Fruit fly (Drosophila melanogaster) whole organism, embryonic: Measurements from ENCODE around the gene Tsc1.

Experiments used
- ATbp ChIP-seq: fragments of 200-800 bp; sonication (Bioruptor generic); optimal IDR thresholded peaks from 2 replicates; lab custom pipeline; 2017; ENCODE audit warnings: missing biosample characterization, mild to moderate bottlenecking, missing genetic modification characterization, missing genetic modification reagents
- Antp ChIP-seq: fragments of 200-800 bp; sonication (Bioruptor generic); optimal IDR thresholded peaks from 3 replicates; lab custom pipeline; 2016; ENCODE audit warnings: missing biosample characterization, missing genetic modification characterization
- CG10209 ChIP-seq: fragments of 200-800 bp; sonication (Bioruptor generic); optimal IDR thresholded peaks from 3 replicates; lab custom pipeline; 2017; ENCODE audit warnings: missing biosample characterization, mild to moderate bottlenecking, missing genetic modification characterization, missing genetic modification reagents
- CG12744 ChIP-seq: fragments of 200-800 bp; sonication (Bioruptor generic); optimal IDR thresholded peaks from 2 replicates; lab custom pipeline; 2016; ENCODE audit warnings: missing biosample characterization, missing genetic modification characterization
- CG12769 ChIP-seq: fragments of 200-800 bp; sonication (Bioruptor generic); optimal IDR thresholded peaks from 2 replicates; lab custom pipeline; 2019; ENCODE audit warnings: missing biosample characterization, mild to moderate bottlenecking, missing genetic modification characterization, moderate library complexity
- CG1529 ChIP-seq: fragments of 200-800 bp; sonication (Bioruptor generic); optimal IDR thresholded peaks from 3 replicates; lab custom pipeline; 2018; ENCODE audit warnings: missing biosample characterization, missing genetic modification characterization
- CG1647 ChIP-seq: fragments of 200-800 bp; sonication (Bioruptor generic); optimal IDR thresholded peaks from 3 replicates; lab custom pipeline; 2016; ENCODE audit warnings: missing biosample characterization, missing genetic modification characterization
- CG16863 ChIP-seq: fragments of 200-800 bp; sonication (Bioruptor generic); optimal IDR thresholded peaks from 3 replicates; lab custom pipeline; 2016; ENCODE audit warnings: missing biosample characterization, missing genetic modification characterization
- CG17361 ChIP-seq: fragments of 200-800 bp; sonication (Bioruptor generic); IDR thresholded peaks from 3 replicates; pipeline ENCODE4 v1.3.6; 2022; ENCODE audit warnings: missing biosample characterization, missing genetic modification characterization
- CG18476 ChIP-seq: fragments of 200-800 bp; sonication (Bioruptor generic); optimal IDR thresholded peaks from 2 replicates; lab custom pipeline; 2016; ENCODE audit warnings: missing biosample characterization, mild to moderate bottlenecking, missing genetic modification characterization
- CG2712 ChIP-seq: fragments of 200-800 bp; optimal IDR thresholded peaks from 3 replicates; lab custom pipeline; 2019; ENCODE audit warnings: missing biosample characterization, mild to moderate bottlenecking, missing genetic modification characterization, moderate library complexity
- CG30020 ChIP-seq: fragments of 200-800 bp; optimal IDR thresholded peaks from 2 replicates; lab custom pipeline; 2019; ENCODE audit warnings: missing biosample characterization, mild to moderate bottlenecking, missing genetic modification characterization, moderate library complexity
- CG3281 ChIP-seq: fragments of 200-800 bp; sonication (Bioruptor generic); optimal IDR thresholded peaks from 3 replicates; lab custom pipeline; 2017; ENCODE audit warnings: missing biosample characterization, mild to moderate bottlenecking, missing genetic modification characterization
- CG3995 ChIP-seq: fragments of 200-800 bp; sonication (Bioruptor generic); optimal IDR thresholded peaks from 3 replicates; lab custom pipeline; 2016; ENCODE audit warnings: missing biosample characterization, missing genetic modification characterization
- CG4328 ChIP-seq: fragments of 200-800 bp; sonication (Bioruptor generic); optimal IDR thresholded peaks from 3 replicates; lab custom pipeline; 2017; ENCODE audit warnings: missing biosample characterization, missing genetic modification reagents, missing genetic modification characterization
- CG5245 ChIP-seq: fragments of 200-800 bp; sonication (Bioruptor generic); optimal IDR thresholded peaks from 3 replicates; lab custom pipeline; 2016; ENCODE audit warnings: missing biosample characterization, missing genetic modification characterization
- CG6765 ChIP-seq: fragments of 200-800 bp; sonication (Bioruptor generic); optimal IDR thresholded peaks from 3 replicates; lab custom pipeline; 2017; ENCODE audit warnings: missing biosample characterization, mild to moderate bottlenecking, missing genetic modification characterization
- CG6813 ChIP-seq: fragments of 200-800 bp; sonication (Bioruptor generic); optimal IDR thresholded peaks from 2 replicates; lab custom pipeline; 2017; ENCODE audit warnings: missing biosample characterization, missing genetic modification characterization, mild to moderate bottlenecking, moderate library complexity, missing genetic modification reagents
- CG8290 ChIP-seq, 3 experiments: fragments of 200-800 bp; sonication (Bioruptor generic); optimal IDR thresholded peaks; 2 replicates each; lab custom pipeline; 2016 to 2019; ENCODE audit warnings: missing biosample characterization in 3 of 3, missing genetic modification characterization in 3 of 3, mild to moderate bottlenecking in 2 of 3, moderate library complexity in 1 of 3
- CHES-1-like ChIP-seq: fragments of 200-800 bp; sonication (Bioruptor generic); optimal IDR thresholded peaks from 2 replicates; lab custom pipeline; 2016; ENCODE audit warnings: missing biosample characterization, missing genetic modification characterization
- Camta ChIP-seq: fragments of 200-800 bp; sonication (Bioruptor generic); optimal IDR thresholded peaks from 2 replicates; lab custom pipeline; 2016; ENCODE audit warnings: missing biosample characterization, missing genetic modification characterization
- D19B ChIP-seq: fragments of 200-800 bp; sonication (Bioruptor generic); optimal IDR thresholded peaks from 2 replicates; lab custom pipeline; 2017; ENCODE audit warnings: missing biosample characterization, mild to moderate bottlenecking, missing genetic modification characterization
- Hand ChIP-seq: fragments of 200-800 bp; sonication (Bioruptor generic); optimal IDR thresholded peaks from 2 replicates; lab custom pipeline; 2017; ENCODE audit warnings: mild to moderate bottlenecking, missing biosample characterization, missing genetic modification reagents, missing genetic modification characterization
- Hey ChIP-seq: fragments of 200-800 bp; sonication (Bioruptor generic); optimal IDR thresholded peaks from 3 replicates; lab custom pipeline; 2018; ENCODE audit warnings: missing biosample characterization, mild to moderate bottlenecking, missing genetic modification characterization
- Nf-YB ChIP-seq: fragments of 200-800 bp; sonication (Bioruptor generic); optimal IDR thresholded peaks from 3 replicates; lab custom pipeline; 2019; ENCODE audit warnings: missing biosample characterization, mild to moderate bottlenecking, missing genetic modification characterization, moderate library complexity
- PHDP ChIP-seq: fragments of 200-800 bp; sonication (Bioruptor generic); optimal IDR thresholded peaks from 3 replicates; lab custom pipeline; 2018; ENCODE audit warnings: missing biosample characterization, mild to moderate bottlenecking, missing genetic modification characterization, moderate library complexity
- Trl ChIP-seq, 3 experiments: fragments of >200 bp in 2 of 3; fragments of 200-800 bp in 1 of 3; sonication (Bioruptor generic) in 1 of 3; optimal IDR thresholded peaks; 2 replicates in 1 of 3; 3 replicates in 2 of 3; lab custom pipeline; 2016 to 2017; ENCODE audit warnings: missing biosample characterization in 1 of 3, missing genetic modification characterization in 1 of 3
- ara ChIP-seq: fragments of 200-800 bp; sonication (Bioruptor generic); IDR thresholded peaks from 2 replicates; pipeline ENCODE4 v1.3.6; 2022; ENCODE audit warnings: missing biosample characterization, missing genetic modification characterization
- ato ChIP-seq: fragments of 200-800 bp; sonication (Bioruptor generic); IDR thresholded peaks from 2 replicates; pipeline ENCODE4 v1.3.6; 2022; ENCODE audit warnings: missing biosample characterization, missing genetic modification characterization; ENCODE audit not compliant: partially characterized antibody
- bigmax ChIP-seq: fragments of 200-800 bp; sonication (Bioruptor generic); optimal IDR thresholded peaks from 2 replicates; lab custom pipeline; 2018; ENCODE audit warnings: missing biosample characterization, mild to moderate bottlenecking, missing genetic modification characterization
- bsh ChIP-seq, 2 experiments: fragments of 200-800 bp; sonication (Bioruptor generic); optimal IDR thresholded peaks; 2 replicates each; lab custom pipeline; 2017 to 2018; ENCODE audit warnings: mild to moderate bottlenecking in 2 of 2, missing biosample characterization in 2 of 2, missing genetic modification characterization in 2 of 2, moderate library complexity in 1 of 2
- btn ChIP-seq: fragments of 200-800 bp; sonication (Bioruptor generic); optimal IDR thresholded peaks from 2 replicates; lab custom pipeline; 2016; ENCODE audit warnings: missing biosample characterization, missing genetic modification characterization
- crp ChIP-seq, 2 experiments: fragments of 200-800 bp; sonication (Bioruptor generic); optimal IDR thresholded peaks; 2 replicates in 1 of 2; 3 replicates in 1 of 2; lab custom pipeline; 2017; ENCODE audit warnings: missing biosample characterization in 2 of 2, missing genetic modification characterization in 2 of 2, mild to moderate bottlenecking in 1 of 2, moderate library complexity in 1 of 2
- dmrt11E ChIP-seq: fragments of 200-800 bp; sonication (Bioruptor generic); optimal IDR thresholded peaks from 3 replicates; lab custom pipeline; 2018; ENCODE audit warnings: missing biosample characterization, mild to moderate bottlenecking, missing genetic modification characterization, moderate library complexity
- dpn ChIP-seq, 2 experiments: fragments of 200-800 bp; sonication (Bioruptor generic); optimal IDR thresholded peaks; 3 replicates each; lab custom pipeline; 2016; ENCODE audit warnings: missing biosample characterization in 2 of 2, missing genetic modification characterization in 2 of 2
- pzg ChIP-seq: fragments of 200-800 bp; sonication (Bioruptor generic); optimal IDR thresholded peaks from 3 replicates; lab custom pipeline; 2018; ENCODE audit warnings: missing biosample characterization, mild to moderate bottlenecking, missing genetic modification characterization, moderate library complexity
- wek ChIP-seq: fragments of 200-800 bp; sonication (Bioruptor generic); optimal IDR thresholded peaks from 3 replicates; lab custom pipeline; 2018; ENCODE audit warnings: missing biosample characterization, mild to moderate bottlenecking, missing genetic modification characterization, moderate library complexity
- zfh2 ChIP-seq: fragments of 200-800 bp; sonication (Bioruptor generic); optimal IDR thresholded peaks from 2 replicates; lab custom pipeline; 2016; ENCODE audit warnings: missing biosample characterization, missing genetic modification characterization

Gene Tsc1

dm6 chr3R:24106059-24106631, 24.0 kb upstream of the Tsc1 start (continued):
- TF ChIP-seq CG6813 (GFP tag; lab: Kevin White, UChicago) (peak; percentile 25), Hey (no peak), CHES-1-like (GFP tag; lab: Kevin White, UChicago) (peak; percentile 18), CG4328 (GFP tag; lab: Kevin White, UChicago) (peak; percentile 37), dpn (GFP tag; optimal IDR thresholded peaks at IDR 0.05; lab: Kevin White, UChicago) (peak; percentile 42 to 59), CG3281 (GFP tag; lab: Kevin White, UChicago) (peak; percentile 73), Hand (peak; percentile 35), wek (GFP tag; lab: Kevin White, UChicago) (peak; percentile 45), ara (no peak), CG17361 (GFP tag; lab: Robert Waterston, UW) (no peak), CG1529 (GFP tag; lab: Kevin White, UChicago) (peak; percentile 17), CG30020 (tag; lab: Kevin White, UChicago) (no peak), btn (GFP tag; lab: Kevin White, UChicago) (no peak), ATbp (GFP tag; lab: Kevin White, UChicago) (peak; percentile 47), CG1647 (no peak), CG6765 (GFP tag; lab: Kevin White, UChicago) (no peak), CG3995 (GFP tag; lab: Kevin White, UChicago) (peak; percentile 56), CG16863 (GFP tag; lab: Kevin White, UChicago) (no peak), Nf-YB (GFP tag; lab: Kevin White, UChicago) (no peak), pzg (GFP tag; lab: Kevin White, UChicago) (peak; percentile 11), crp (GFP tag; optimal IDR thresholded peaks at IDR 0.05; lab: Kevin White, UChicago) (no peak), CG12769 (tag; lab: Kevin White, UChicago) (peak; percentile 45), D19B (GFP tag; lab: Kevin White, UChicago) (peak; percentile 6), CG18476 (GFP tag; lab: Kevin White, UChicago) (peak; percentile 64), dmrt11E (peak; percentile 27), CG2712 (tag; lab: Kevin White, UChicago) (peak; percentile 48), zfh2 (GFP tag; lab: Kevin White, UChicago) (peak; percentile 24), ato (GFP tag; lab: Robert Waterston, UW) (no peak), Antp (no peak), PHDP (tag; lab: Kevin White, UChicago) (peak; percentile 64), CG5245 (GFP tag; lab: Kevin White, UChicago) (peak; percentile 50), Camta (GFP tag; lab: Kevin White, UChicago) (no peak), bigmax (no peak), CG10209 (GFP tag; lab: Kevin White, UChicago) (peak; percentile 39), Trl (optimal IDR thresholded peaks at IDR 0.05; lab: Kevin White, UChicago) (no peak), Trl (GFP tag; optimal IDR thresholded peaks at IDR 0.05; lab: Kevin White, UChicago) (peak; percentile 16), CG8290 (GFP tag; optimal IDR thresholded peaks at IDR 0.05; lab: Kevin White, UChicago) (peak; percentile 48), CG8290 (tag; optimal IDR thresholded peaks at IDR 0.05; lab: Kevin White, UChicago) (peak; percentile 35 to 49), bsh (GFP tag; optimal IDR thresholded peaks at IDR 0.05; lab: Kevin White, UChicago) (peak; percentile 24 to 57), CG12744 (GFP tag; lab: Kevin White, UChicago) (peak; percentile 12)
